Fruit fly (Drosophila melanogaster) whole organism: ENCODE data around the gene CG42558.
"Not testable (repeated sequence)": the region's sequence is repeated elsewhere in the genome, so short reads cannot be mapped to it uniquely, and the experiment has no call there.

ENCODE experiments used
- CG8478 ChIP-seq: fragments of >200 bp; optimal IDR thresholded peaks from 2 replicates; lab custom pipeline; 2018; ENCODE audit warnings: inconsistent platforms
- Dll ChIP-seq: fragments of >200 bp; optimal IDR thresholded peaks from 2 replicates; lab custom pipeline; 2017
- EcR ChIP-seq, 2 experiments: fragments of >200 bp; optimal IDR thresholded peaks; 2 replicates each; lab custom pipeline; 2017; ENCODE audit warnings: missing biosample characterization in 2 of 2, missing genetic modification characterization in 2 of 2, missing genetic modification reagents in 2 of 2
- pan ChIP-seq: fragments of >200 bp; optimal IDR thresholded peaks from 2 replicates; lab custom pipeline; 2017
- psq ChIP-seq: fragments of >200 bp; optimal IDR thresholded peaks from 2 replicates; lab custom pipeline; 2017

DNA sequence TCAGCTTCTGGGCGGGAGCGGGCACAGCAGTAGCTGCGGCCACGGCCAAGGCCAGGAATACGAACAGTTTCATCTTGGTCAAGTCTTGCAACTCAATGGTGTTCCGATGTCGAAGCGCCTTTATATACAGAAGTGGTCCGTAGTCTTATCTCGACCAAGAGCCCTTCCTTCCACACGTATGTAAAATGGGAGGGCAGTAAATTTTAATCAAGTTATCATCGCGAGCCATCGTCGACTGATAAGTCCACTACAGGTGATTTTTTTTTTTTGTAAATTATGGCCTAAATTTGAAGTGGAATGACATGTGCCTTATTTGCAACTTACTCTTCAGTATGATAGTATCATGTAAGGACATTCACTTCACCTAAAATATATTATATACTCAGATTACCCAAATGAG lies 8.6 kb upstream of the CG42558 start, which contains the start of gene Jon99Cii:
- TF ChIP-seq Dll (lab: Kevin White, UChicago); CG8478 (lab: Kevin White, UChicago); pan; EcR (GFP tag; optimal IDR thresholded peaks at IDR 0.05; lab: Kevin White, UChicago); psq (lab: Kevin White, UChicago): not testable (repeated sequence)
